Fruit fly (Drosophila melanogaster) whole organism, adult: ENCODE measurements around the gene grp.
A peak's percentile ranks its signal among the peaks of the same experiment; 100 is the strongest.

Source experiments
- CG11617 ChIP-seq: fragments of 200-800 bp; sonication (Bioruptor generic); optimal IDR thresholded peaks from 2 replicates; lab custom pipeline; 2017; ENCODE audit warnings: mild to moderate bottlenecking, missing biosample characterization, missing genetic modification reagents, missing genetic modification characterization
- CG12768 ChIP-seq: fragments of 200-800 bp; sonication (Bioruptor generic); optimal IDR thresholded peaks from 2 replicates; lab custom pipeline; 2017; ENCODE audit warnings: missing biosample characterization, missing genetic modification characterization, mild to moderate bottlenecking, moderate library complexity, missing genetic modification reagents
- CG14711 ChIP-seq: fragments of 200-800 bp; sonication (Bioruptor generic); optimal IDR thresholded peaks from 2 replicates; lab custom pipeline; 2018; ENCODE audit warnings: missing biosample characterization, mild to moderate bottlenecking, missing genetic modification characterization, moderate library complexity
- CG1620 ChIP-seq: fragments of 200-800 bp; sonication (Bioruptor generic); optimal IDR thresholded peaks from 2 replicates; lab custom pipeline; 2016; ENCODE audit warnings: missing biosample characterization, missing genetic modification characterization
- CG33017 ChIP-seq: fragments of 200-800 bp; sonication (Bioruptor generic); optimal IDR thresholded peaks from 2 replicates; lab custom pipeline; 2018; ENCODE audit warnings: missing biosample characterization, mild to moderate bottlenecking, missing genetic modification characterization, moderate library complexity
- CG5204 ChIP-seq: fragments of 200-800 bp; sonication (Bioruptor generic); optimal IDR thresholded peaks from 2 replicates; lab custom pipeline; 2016; ENCODE audit warnings: missing biosample characterization, missing genetic modification characterization
- CG7101 ChIP-seq: fragments of 200-800 bp; sonication (Bioruptor generic); optimal IDR thresholded peaks from 2 replicates; lab custom pipeline; 2018; ENCODE audit warnings: missing biosample characterization, mild to moderate bottlenecking, missing genetic modification characterization, moderate library complexity
- Clk ChIP-seq: fragments of 200-800 bp; sonication (Bioruptor generic); optimal IDR thresholded peaks from 2 replicates; lab custom pipeline; 2017; ENCODE audit warnings: missing biosample characterization, missing genetic modification characterization
- Crg-1 ChIP-seq: fragments of 200-800 bp; sonication (Bioruptor generic); optimal IDR thresholded peaks from 2 replicates; lab custom pipeline; 2016; ENCODE audit warnings: missing biosample characterization, missing genetic modification characterization
- Hr96 ChIP-seq: fragments of 200-800 bp; sonication (Bioruptor generic); optimal IDR thresholded peaks from 2 replicates; lab custom pipeline; 2016; ENCODE audit warnings: missing biosample characterization, missing genetic modification characterization
- Mnt ChIP-seq: fragments of 200-800 bp; sonication (Bioruptor generic); optimal IDR thresholded peaks from 2 replicates; lab custom pipeline; 2016; ENCODE audit warnings: missing biosample characterization, mild to moderate bottlenecking, missing genetic modification characterization
- bab1 ChIP-seq: fragments of 200-800 bp; sonication (Bioruptor generic); optimal IDR thresholded peaks from 3 replicates; lab custom pipeline; 2019; ENCODE audit warnings: missing biosample characterization, mild to moderate bottlenecking, missing genetic modification characterization, moderate library complexity
- cic ChIP-seq: fragments of 200-800 bp; sonication (Bioruptor generic); optimal IDR thresholded peaks from 2 replicates; lab custom pipeline; 2017; ENCODE audit warnings: missing biosample characterization, mild to moderate bottlenecking, missing genetic modification characterization, moderate library complexity
- cnc ChIP-seq, 2 experiments: fragments of >200 bp; optimal IDR thresholded peaks; 2 replicates each; lab custom pipeline; 2017
- kay ChIP-seq: fragments of 200-800 bp; sonication (Bioruptor generic); peaks from one replicate; lab custom pipeline; 2016; ENCODE audit warnings: missing biosample characterization, missing genetic modification characterization, borderline replicate concordance
- ovo ChIP-seq: fragments of 200-800 bp; sonication (Bioruptor generic); optimal IDR thresholded peaks from 2 replicates; lab custom pipeline; 2016; ENCODE audit warnings: missing biosample characterization, missing genetic modification characterization
- pad ChIP-seq: fragments of 200-800 bp; sonication (Bioruptor generic); optimal IDR thresholded peaks from 3 replicates; lab custom pipeline; 2017; ENCODE audit warnings: missing biosample characterization, missing genetic modification characterization, mild to moderate bottlenecking, moderate library complexity, missing genetic modification reagents
- tj ChIP-seq: fragments of 200-800 bp; sonication (Bioruptor generic); optimal IDR thresholded peaks from 3 replicates; lab custom pipeline; 2017; ENCODE audit warnings: missing biosample characterization, mild to moderate bottlenecking, missing genetic modification characterization, moderate library complexity
- toe ChIP-seq: fragments of 200-800 bp; sonication (Bioruptor generic); optimal IDR thresholded peaks from 2 replicates; lab custom pipeline; 2016; ENCODE audit warnings: missing biosample characterization, missing genetic modification characterization

grp gene

dm6 chr2L:16679817-16680683, at the start of gene grp, which contains the start of gene squ:
Gene grp, plus strand, starts transcription at chr2L:16680054.
Gene squ, plus strand, starts transcription at chr2L:16680054.
- no peak for TF ChIP-seq CG5204 (GFP tag; lab: Kevin White, UChicago)
- TF ChIP-seq kay, result no peak
- TF ChIP-seq Hr96, result no peak
- TF ChIP-seq cnc (optimal IDR thresholded peaks at IDR 0.05; lab: Kevin White, UChicago), result peak in 1 of 2 experiments; percentile 52
- no peak for TF ChIP-seq cic (GFP tag; lab: Kevin White, UChicago)
- TF ChIP-seq tj (GFP tag; lab: Kevin White, UChicago), result peak; percentile 98
- peak; percentile 28 for TF ChIP-seq pad (GFP tag; lab: Kevin White, UChicago)
- TF ChIP-seq CG11617 (GFP tag; lab: Kevin White, UChicago), result peak; percentile 14
- peak; percentile 28 for TF ChIP-seq Mnt (GFP tag; lab: Kevin White, UChicago)
- TF ChIP-seq CG7101 (tag; lab: Kevin White, UChicago), result peak; percentile 37
- peak; percentile 15 for TF ChIP-seq CG12768 (GFP tag; lab: Kevin White, UChicago)
- peak; percentile 80 for TF ChIP-seq ovo (GFP tag; lab: Kevin White, UChicago)

- TF ChIP-seq ovo (GFP tag; lab: Kevin White, UChicago) (no peak), cnc (optimal IDR thresholded peaks at IDR 0.05; lab: Kevin White, UChicago) (no peak), tj (GFP tag; lab: Kevin White, UChicago) (no peak), CG11617 (GFP tag; lab: Kevin White, UChicago) (no peak), Clk (GFP tag; lab: Kevin White, UChicago) (no peak), CG33017 (tag; lab: Kevin White, UChicago) (no peak), pad (GFP tag; lab: Kevin White, UChicago) (no peak), CG5204 (GFP tag; lab: Kevin White, UChicago) (no peak), kay (peak; percentile 9), cic (GFP tag; lab: Kevin White, UChicago) (peak; percentile 75), Crg-1 (GFP tag; lab: Kevin White, UChicago) (no peak), toe (no peak), CG7101 (tag; lab: Kevin White, UChicago) (peak; percentile 1)
Measured at dm6 chr2L:16637335-16637734, 42.5 kb upstream of the grp start.

- TF ChIP-seq CG33017 (tag; lab: Kevin White, UChicago) (no peak), pad (GFP tag; lab: Kevin White, UChicago) (no peak), bab1 (GFP tag; lab: Kevin White, UChicago) (no peak), Clk (GFP tag; lab: Kevin White, UChicago) (no peak), tj (GFP tag; lab: Kevin White, UChicago) (peak; percentile 95), CG1620 (GFP tag; lab: Kevin White, UChicago) (no peak), CG7101 (tag; lab: Kevin White, UChicago) (no peak), kay (no peak)
Measured at dm6 chr2L:16638349-16638748, 41.5 kb upstream of the grp start.

- TF ChIP-seq tj (GFP tag; lab: Kevin White, UChicago) (peak; percentile 60), CG11617 (GFP tag; lab: Kevin White, UChicago) (no peak)
Measured at dm6 chr2L:16640846-16641245, 39.0 kb upstream of the grp start.

dm6 chr2L:16643445-16643844, 36.4 kb upstream of the grp start:
- no peak for TF ChIP-seq CG33017 (tag; lab: Kevin White, UChicago)
- TF ChIP-seq Clk (GFP tag; lab: Kevin White, UChicago), result no peak
- TF ChIP-seq toe, result no peak
- no peak for TF ChIP-seq Hr96
- TF ChIP-seq ovo (GFP tag; lab: Kevin White, UChicago), result no peak
- no peak for TF ChIP-seq CG7101 (tag; lab: Kevin White, UChicago)

dm6 chr2L:16643961-16644360, 35.9 kb upstream of the grp start:
- TF ChIP-seq CG14711 (tag; lab: Kevin White, UChicago) (peak; percentile 6), bab1 (GFP tag; lab: Kevin White, UChicago) (peak; percentile 17), cic (GFP tag; lab: Kevin White, UChicago) (no peak)

dm6 chr2L:16645479-16646302, 34.2 kb upstream of the grp start:
- peak; percentile 20 for TF ChIP-seq pad (GFP tag; lab: Kevin White, UChicago)
- no peak for TF ChIP-seq CG12768 (GFP tag; lab: Kevin White, UChicago)
- no peak for TF ChIP-seq Hr96
- TF ChIP-seq cic (GFP tag; lab: Kevin White, UChicago), result no peak
- no peak for TF ChIP-seq cnc (optimal IDR thresholded peaks at IDR 0.05; lab: Kevin White, UChicago)
- no peak for TF ChIP-seq CG5204 (GFP tag; lab: Kevin White, UChicago)
- no peak for TF ChIP-seq Clk (GFP tag; lab: Kevin White, UChicago)
- peak; percentile 95 for TF ChIP-seq tj (GFP tag; lab: Kevin White, UChicago)
- TF ChIP-seq CG14711 (tag; lab: Kevin White, UChicago), result no peak
- no peak for TF ChIP-seq Mnt (GFP tag; lab: Kevin White, UChicago)
- TF ChIP-seq bab1 (GFP tag; lab: Kevin White, UChicago), result no peak
- TF ChIP-seq toe, result peak; percentile 22
